Worm (Caenorhabditis elegans) whole organism, midembryonic: ENCODE data around the gene parn-2.

Experiments used
- T22C8.4 ChIP-seq: fragments of 200-800 bp; sonication (Bioruptor generic); IDR thresholded peaks from 2 replicates; pipeline ENCODE4 v1.3.6; 2022; ENCODE audit warnings: missing genetic modification characterization, missing compliant biosample characterization
- cog-1 ChIP-seq: sonication (generic microtip); optimal IDR thresholded peaks from 2 replicates; lab custom pipeline; 2016; ENCODE audit warnings: missing genetic modification characterization, missing compliant biosample characterization
- flt-1 ChIP-seq: fragments of 200-800 bp; sonication (Bioruptor generic); IDR thresholded peaks from 2 replicates; pipeline ENCODE4 v1.3.6; 2022; ENCODE audit warnings: missing genetic modification characterization, missing compliant biosample characterization
- klf-2 ChIP-seq: fragments of 200-800 bp; sonication (Bioruptor generic); conservative IDR thresholded peaks from 2 replicates; pipeline ENCODE4 v1.3.6; 2022; ENCODE audit warnings: missing genetic modification reagents, missing genetic modification characterization, missing compliant biosample characterization
- med-1 ChIP-seq: sonication (generic microtip); optimal IDR thresholded peaks from 2 replicates; lab custom pipeline; 2017; ENCODE audit warnings: missing genetic modification characterization, mild to moderate bottlenecking, missing compliant biosample characterization, antibody characterized with exemption, missing genetic modification reagents; ENCODE audit not compliant: insufficient read depth
- ref-1 ChIP-seq: fragments of 200-800 bp; sonication (Bioruptor generic); conservative IDR thresholded peaks from 2 replicates; pipeline ENCODE4 v1.3.6; 2022; ENCODE audit warnings: missing genetic modification reagents, missing genetic modification characterization, missing compliant biosample characterization
- tab-1 ChIP-seq: fragments of 200-800 bp; sonication (Bioruptor generic); IDR thresholded peaks from 2 replicates; pipeline ENCODE4 v1.3.6; 2022; ENCODE audit warnings: missing genetic modification characterization, missing compliant biosample characterization
- ztf-23 ChIP-seq: fragments of 200-800 bp; sonication (Bioruptor generic); IDR thresholded peaks from 2 replicates; pipeline ENCODE4 v1.3.6; 2022; ENCODE audit warnings: missing genetic modification reagents, missing genetic modification characterization, missing compliant biosample characterization
- ztf-29 ChIP-seq: fragments of 200-800 bp; sonication (Bioruptor generic); IDR thresholded peaks from 2 replicates; pipeline ENCODE4 v1.3.6; 2022; ENCODE audit warnings: missing genetic modification reagents, missing genetic modification characterization, missing compliant biosample characterization

The parn-2 gene

ce11 chrII:12279259-12279658, 22.8 kb upstream of the parn-2 start, which contains the start of the genes tric-1B.2 and Y57A10A.29:
Gene tric-1B.2, minus strand, starts transcription at chrII:12279387.
Gene Y57A10A.29, plus strand, starts transcription at chrII:12279561.
- TF ChIP-seq ztf-29: no peak
- TF ChIP-seq med-1 (GFP tag; lab: Kevin White, UChicago): no peak
- no peak for TF ChIP-seq ref-1
- no peak for TF ChIP-seq ztf-23 (GFP tag; lab: Robert Waterston, UW)
- no peak for TF ChIP-seq klf-2 (GFP tag; lab: Robert Waterston, UW)
- no peak for TF ChIP-seq flt-1 (GFP tag; lab: Robert Waterston, UW)
- TF ChIP-seq cog-1 (tag; lab: Kevin White, UChicago): no peak
- TF ChIP-seq tab-1 (GFP tag; lab: Robert Waterston, UW): no peak
- TF ChIP-seq T22C8.4: no peak

DNA sequence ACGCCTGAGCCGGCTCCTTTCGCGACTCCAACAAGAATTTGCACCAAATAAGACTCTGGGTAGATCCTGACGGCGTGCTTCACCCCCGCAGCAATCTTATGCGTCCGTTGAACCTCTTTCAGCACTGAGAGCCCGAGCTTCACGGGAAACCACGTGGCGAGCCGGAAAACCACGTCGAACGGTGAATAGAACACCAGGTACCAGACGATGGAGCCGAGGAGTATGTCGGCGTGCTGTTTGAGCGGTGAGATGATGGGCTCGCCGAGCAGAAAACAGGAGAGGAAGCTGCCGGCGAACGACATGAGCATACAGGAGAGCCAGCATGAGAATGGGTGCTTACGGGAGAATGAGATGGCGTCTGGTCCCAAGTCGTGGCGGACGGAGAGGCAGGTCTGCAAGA, 22.2 kb upstream of the parn-2 start:
- TF ChIP-seq ztf-23 (GFP tag; lab: Robert Waterston, UW): no peak
- no peak for TF ChIP-seq cog-1 (tag; lab: Kevin White, UChicago)
- TF ChIP-seq ref-1: no peak
- TF ChIP-seq med-1 (GFP tag; lab: Kevin White, UChicago): no peak
- no peak for TF ChIP-seq ztf-29
- TF ChIP-seq tab-1 (GFP tag; lab: Robert Waterston, UW): no peak
- TF ChIP-seq T22C8.4: no peak
- no peak for TF ChIP-seq klf-2 (GFP tag; lab: Robert Waterston, UW)
- no peak for TF ChIP-seq flt-1 (GFP tag; lab: Robert Waterston, UW)

- TF ChIP-seq ztf-29 (no peak), flt-1 (GFP tag; lab: Robert Waterston, UW) (no peak), T22C8.4 (no peak), tab-1 (GFP tag; lab: Robert Waterston, UW) (no peak), ref-1 (no peak), klf-2 (GFP tag; lab: Robert Waterston, UW) (no peak), cog-1 (tag; lab: Kevin White, UChicago) (no peak), med-1 (GFP tag; lab: Kevin White, UChicago) (no peak), ztf-23 (GFP tag; lab: Robert Waterston, UW) (no peak)
Measured at ce11 chrII:12274944-12275343, 18.5 kb upstream of the parn-2 start, which contains the start of gene Y57A10A.27. Gene Y57A10A.27, minus strand, starts transcription at chrII:12275044.

- TF ChIP-seq ztf-29 (no peak), T22C8.4 (no peak), klf-2 (GFP tag; lab: Robert Waterston, UW) (no peak), flt-1 (GFP tag; lab: Robert Waterston, UW) (no peak), cog-1 (tag; lab: Kevin White, UChicago) (no peak), med-1 (GFP tag; lab: Kevin White, UChicago) (no peak), ref-1 (no peak), ztf-23 (GFP tag; lab: Robert Waterston, UW) (no peak), tab-1 (GFP tag; lab: Robert Waterston, UW) (no peak)
Measured at ce11 chrII:12268857-12269256, 12.4 kb upstream of the parn-2 start.

- no peak for TF ChIP-seq flt-1 (GFP tag; lab: Robert Waterston, UW)
- no peak for TF ChIP-seq T22C8.4
- TF ChIP-seq cog-1 (tag; lab: Kevin White, UChicago): no peak
- TF ChIP-seq klf-2 (GFP tag; lab: Robert Waterston, UW): no peak
- no peak for TF ChIP-seq med-1 (GFP tag; lab: Kevin White, UChicago)
- no peak for TF ChIP-seq ztf-23 (GFP tag; lab: Robert Waterston, UW)
- no peak for TF ChIP-seq ztf-29
- TF ChIP-seq ref-1: no peak
- no peak for TF ChIP-seq tab-1 (GFP tag; lab: Robert Waterston, UW)
Measured at ce11 chrII:12266797-12267196, 10.4 kb upstream of the parn-2 start.

DNA sequence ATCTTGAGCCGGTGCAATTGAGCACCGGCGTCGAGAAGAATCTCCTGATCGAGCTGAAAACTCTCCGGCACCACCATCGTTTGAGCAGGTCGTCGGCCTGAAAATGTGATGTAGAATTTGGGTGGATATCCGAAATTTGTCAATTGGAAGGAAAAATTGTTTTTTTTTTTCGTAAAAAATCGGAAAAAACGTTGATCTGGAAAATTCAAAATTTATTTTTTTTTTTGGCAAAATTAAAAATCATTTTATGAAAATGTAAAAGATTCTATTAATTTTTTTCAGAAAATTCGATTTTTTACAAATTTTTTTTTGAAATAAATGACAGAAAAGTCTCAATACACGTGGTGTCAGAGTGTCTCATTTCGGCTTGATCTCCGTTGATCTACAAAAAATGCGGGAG, 9.7 kb upstream of the parn-2 start, which contains the start of gene tric-1B.1:
tric-1B.1 (minus strand) TSS at position 101 of the 400 bp plus-strand sequence.
- no peak for TF ChIP-seq ztf-29
- TF ChIP-seq med-1 (GFP tag; lab: Kevin White, UChicago): no peak
- no peak for TF ChIP-seq ref-1
- TF ChIP-seq ztf-23 (GFP tag; lab: Robert Waterston, UW): no peak
- no peak for TF ChIP-seq tab-1 (GFP tag; lab: Robert Waterston, UW)
- TF ChIP-seq cog-1 (tag; lab: Kevin White, UChicago): no peak
- TF ChIP-seq klf-2 (GFP tag; lab: Robert Waterston, UW): no peak

ce11 chrII:12264847-12265246, 8.4 kb upstream of the parn-2 start:
- TF ChIP-seq T22C8.4 (no peak), ref-1 (no peak), klf-2 (GFP tag; lab: Robert Waterston, UW) (no peak), tab-1 (GFP tag; lab: Robert Waterston, UW) (no peak), ztf-29 (no peak), cog-1 (tag; lab: Kevin White, UChicago) (no peak), med-1 (GFP tag; lab: Kevin White, UChicago) (no peak), ztf-23 (GFP tag; lab: Robert Waterston, UW) (no peak), flt-1 (GFP tag; lab: Robert Waterston, UW) (no peak)

ce11 chrII:12263971-12264554, 7.6 kb upstream of the parn-2 start, which contains the start of gene faxc-1:
Gene faxc-1, plus strand, starts transcription at chrII:12264192.
- no peak for TF ChIP-seq flt-1 (GFP tag; lab: Robert Waterston, UW)

- TF ChIP-seq klf-2 (GFP tag; lab: Robert Waterston, UW) (no peak), T22C8.4 (no peak), cog-1 (tag; lab: Kevin White, UChicago) (no peak), ref-1 (no peak), flt-1 (GFP tag; lab: Robert Waterston, UW) (no peak; the same call in 1 of the 2 replicates), tab-1 (GFP tag; lab: Robert Waterston, UW) (no peak)
Measured at ce11 chrII:12262567-12262966, 6.1 kb upstream of the parn-2 start.
